Worm (Caenorhabditis elegans) whole organism, early embryonic: ENCODE data around the gene atln-1.
"Not testable (repeated sequence)": the region's sequence is repeated elsewhere in the genome, so short reads cannot be mapped to it uniquely, and the experiment has no call there.

ENCODE experiments used
- B0310.2 ChIP-seq: sonication (generic microtip); optimal IDR thresholded peaks from 2 replicates; lab custom pipeline; 2016; ENCODE audit warnings: mild to moderate bottlenecking, missing genetic modification characterization, missing compliant biosample characterization
- F13C5.2 ChIP-seq: sonication (generic microtip); optimal IDR thresholded peaks from 2 replicates; lab custom pipeline; 2017; ENCODE audit warnings: mild to moderate bottlenecking, missing genetic modification characterization, inconsistent platforms, missing compliant biosample characterization
- aly-1 ChIP-seq: sonication (generic microtip); optimal IDR thresholded peaks from 2 replicates; lab custom pipeline; 2016; ENCODE audit warnings: missing genetic modification characterization, missing compliant biosample characterization
- ama-1 ChIP-seq: fragments of 150-350 bp; optimal IDR thresholded peaks from 2 replicates; lab custom pipeline; 2014
- ceh-13 ChIP-seq: fragments of 200-800 bp; sonication (Bioruptor generic); optimal IDR thresholded peaks from 2 replicates; lab custom pipeline; 2018; ENCODE audit warnings: mild to moderate bottlenecking, missing genetic modification characterization, missing compliant biosample characterization
- ceh-36 ChIP-seq: sonication (generic microtip); optimal IDR thresholded peaks from 2 replicates; lab custom pipeline; 2016; ENCODE audit warnings: missing genetic modification characterization, inconsistent platforms, missing compliant biosample characterization
- ets-7 ChIP-seq: sonication (generic microtip); optimal IDR thresholded peaks from 2 replicates; lab custom pipeline; 2016; ENCODE audit warnings: missing genotype, missing genetic modification characterization, missing compliant biosample characterization
- flt-1 ChIP-seq: fragments of 200-800 bp; sonication (Bioruptor generic); IDR thresholded peaks from 2 replicates; pipeline ENCODE4 v1.3.6; 2022; ENCODE audit warnings: missing genetic modification characterization, missing compliant biosample characterization
- hmbx-1 ChIP-seq: sonication (generic microtip); optimal IDR thresholded peaks from 2 replicates; lab custom pipeline; 2016; ENCODE audit warnings: mild to moderate bottlenecking, missing genetic modification characterization, missing compliant biosample characterization
- hmg-4 ChIP-seq: fragments of 200-800 bp; sonication (Bioruptor generic); optimal IDR thresholded peaks from 2 replicates; lab custom pipeline; 2018; ENCODE audit warnings: mild to moderate bottlenecking, missing genetic modification characterization, missing compliant biosample characterization
- hnd-1 ChIP-seq: sonication (generic microtip); optimal IDR thresholded peaks from 2 replicates; lab custom pipeline; 2016; ENCODE audit warnings: missing genetic modification characterization, missing compliant biosample characterization
- pes-1 ChIP-seq: fragments of 200-800 bp; sonication (Bioruptor generic); IDR thresholded peaks from 2 replicates; pipeline ENCODE4 v1.3.6; 2022; ENCODE audit warnings: missing genetic modification reagents, missing genetic modification characterization, missing compliant biosample characterization
- scrt-1 ChIP-seq: fragments of 200-800 bp; sonication (Bioruptor generic); IDR thresholded peaks from 2 replicates; pipeline ENCODE4 v1.3.6; 2022; ENCODE audit warnings: missing genetic modification characterization, missing compliant biosample characterization
- sea-1 ChIP-seq: fragments of 200-800 bp; sonication (Bioruptor generic); conservative IDR thresholded peaks from 2 replicates; pipeline ENCODE4 v1.3.6; 2022; ENCODE audit warnings: missing genetic modification characterization, missing compliant biosample characterization
- tbx-11 ChIP-seq: fragments of 200-800 bp; sonication (Bioruptor generic); IDR thresholded peaks from 2 replicates; pipeline ENCODE4 v1.3.6; 2022; ENCODE audit warnings: missing genetic modification characterization, missing compliant biosample characterization
- tbx-37 ChIP-seq: fragments of 200-800 bp; sonication (Bioruptor generic); conservative IDR thresholded peaks from 2 replicates; pipeline ENCODE4 v1.3.6; 2022; ENCODE audit warnings: missing genetic modification reagents, missing genetic modification characterization, missing compliant biosample characterization
- tra-4 ChIP-seq: sonication (generic microtip); optimal IDR thresholded peaks from 2 replicates; lab custom pipeline; 2017; ENCODE audit warnings: missing genetic modification characterization, missing compliant biosample characterization

The atln-1 gene

ce11 chrIV:2777841-2778240, 10.6 kb upstream of the atln-1 start, which contains the start of gene Y54G2A.72:
TSS of gene Y54G2A.72 (plus strand) at chrIV:2778141.
- not testable (repeated sequence) for TF ChIP-seq tbx-11 (GFP tag; lab: Robert Waterston, UW); hmg-4; ceh-36 (tag; lab: Kevin White, UChicago)

ce11 chrIV:2782793-2783540, 5.5 kb upstream of the atln-1 start, which contains the start of gene Y54G2A.12:
TSS of gene Y54G2A.12 (minus strand) at chrIV:2782843.
- TF ChIP-seq hmbx-1 (tag; lab: Kevin White, UChicago) (no peak), B0310.2 (tag; lab: Kevin White, UChicago) (no peak), F13C5.2 (tag; lab: Kevin White, UChicago) (no peak), ets-7 (tag; lab: Kevin White, UChicago) (no peak), pes-1 (no peak), hnd-1 (tag; lab: Kevin White, UChicago) (no peak), sea-1 (GFP tag; lab: Robert Waterston, UW) (no peak), tra-4 (tag; lab: Kevin White, UChicago) (no peak), flt-1 (GFP tag; lab: Robert Waterston, UW) (no peak), hmg-4 (no peak), tbx-37 (GFP tag; lab: Robert Waterston, UW) (no peak), ceh-13 (GFP tag; lab: Kevin White, UChicago) (no peak), scrt-1 (GFP tag; lab: Robert Waterston, UW) (no peak), aly-1 (tag; lab: Kevin White, UChicago) (no peak), ama-1 (lab: Kevin White, UChicago) (no peak), ceh-36 (tag; lab: Kevin White, UChicago) (no peak), tbx-11 (GFP tag; lab: Robert Waterston, UW) (no peak)

ce11 chrIV:2785057-2785456, 3.4 kb upstream of the atln-1 start:
- TF ChIP-seq ceh-13 (GFP tag; lab: Kevin White, UChicago) (no peak), tra-4 (tag; lab: Kevin White, UChicago) (no peak), hmg-4 (no peak), flt-1 (GFP tag; lab: Robert Waterston, UW) (no peak), scrt-1 (GFP tag; lab: Robert Waterston, UW) (no peak), pes-1 (no peak), ama-1 (lab: Kevin White, UChicago) (no peak), aly-1 (tag; lab: Kevin White, UChicago) (no peak)

- TF ChIP-seq pes-1 (no peak), ceh-36 (tag; lab: Kevin White, UChicago) (no peak), flt-1 (GFP tag; lab: Robert Waterston, UW) (no peak)
Measured at ce11 chrIV:2793956-2794355, 5.5 kb downstream of the atln-1 start.

- no peak for TF ChIP-seq ceh-13 (GFP tag; lab: Kevin White, UChicago)
- no peak for TF ChIP-seq hmg-4
- TF ChIP-seq pes-1: no peak
- no peak for TF ChIP-seq tra-4 (tag; lab: Kevin White, UChicago)
- TF ChIP-seq F13C5.2 (tag; lab: Kevin White, UChicago): no peak
- TF ChIP-seq ceh-36 (tag; lab: Kevin White, UChicago): no peak
- no peak for TF ChIP-seq ama-1 (lab: Kevin White, UChicago)
- TF ChIP-seq ets-7 (tag; lab: Kevin White, UChicago): no peak
- TF ChIP-seq scrt-1 (GFP tag; lab: Robert Waterston, UW): no peak
- no peak for TF ChIP-seq sea-1 (GFP tag; lab: Robert Waterston, UW)
- no peak for TF ChIP-seq aly-1 (tag; lab: Kevin White, UChicago)
Measured at ce11 chrIV:2798339-2798738, 9.8 kb downstream of the atln-1 start, which contains the start of gene Y54G2A.52. TSS of gene Y54G2A.52 (minus strand) at chrIV:2798686.

ce11 chrIV:2799389-2799788, 10.9 kb downstream of the atln-1 start, which contains the start of gene Y54G2A.10:
TSS of gene Y54G2A.10 (plus strand) at chrIV:2799689.
- no peak for TF ChIP-seq hmbx-1 (tag; lab: Kevin White, UChicago)
- no peak for TF ChIP-seq tbx-37 (GFP tag; lab: Robert Waterston, UW)
- no peak for TF ChIP-seq ama-1 (lab: Kevin White, UChicago)
- no peak for TF ChIP-seq aly-1 (tag; lab: Kevin White, UChicago)
- no peak for TF ChIP-seq hnd-1 (tag; lab: Kevin White, UChicago)
- no peak for TF ChIP-seq tbx-11 (GFP tag; lab: Robert Waterston, UW)
- no peak for TF ChIP-seq tra-4 (tag; lab: Kevin White, UChicago)
- no peak for TF ChIP-seq ets-7 (tag; lab: Kevin White, UChicago)
- no peak for TF ChIP-seq sea-1 (GFP tag; lab: Robert Waterston, UW)
- TF ChIP-seq B0310.2 (tag; lab: Kevin White, UChicago): no peak
- no peak for TF ChIP-seq hmg-4

- no peak for TF ChIP-seq pes-1
- no peak for TF ChIP-seq F13C5.2 (tag; lab: Kevin White, UChicago)
- no peak for TF ChIP-seq ets-7 (tag; lab: Kevin White, UChicago)
- no peak for TF ChIP-seq hnd-1 (tag; lab: Kevin White, UChicago)
- TF ChIP-seq tbx-37 (GFP tag; lab: Robert Waterston, UW): no peak
- no peak for TF ChIP-seq ama-1 (lab: Kevin White, UChicago)
- TF ChIP-seq B0310.2 (tag; lab: Kevin White, UChicago): no peak
Measured at ce11 chrIV:2799890-2800289, 11.4 kb downstream of the atln-1 start.
